Fruit fly (Drosophila melanogaster): ENCODE results near the gene Axn.

- TF ChIP-seq fd64A (GFP tag; optimal IDR thresholded peaks at IDR 0.05): no peak
- no peak for TF ChIP-seq CG6272 (GFP tag; IDR thresholded peaks at IDR 0.05)
- no peak for TF ChIP-seq br (optimal IDR thresholded peaks at IDR 0.05)
- no peak for TF ChIP-seq Sry-β (GFP tag; optimal IDR thresholded peaks at IDR 0.05)
- TF ChIP-seq Vsx1 (GFP tag; optimal IDR thresholded peaks at IDR 0.05): no peak
Measured at dm6 chr3R:30061980-30062379, 39.3 kb downstream of the Axn start.

Measured in whole organism, embryonic.